Fruit fly (Drosophila melanogaster) whole organism, embryonic: Measurements from ENCODE around the gene CG33664.

Experiments
- Atf6 ChIP-seq: fragments of 200-800 bp; sonication (Bioruptor generic); IDR thresholded peaks from 2 replicates; pipeline ENCODE4 v1.3.6; 2022; ENCODE audit warnings: missing biosample characterization, missing genetic modification characterization
- BtbVII ChIP-seq: fragments of 200-800 bp; sonication (Bioruptor generic); optimal IDR thresholded peaks from 3 replicates; lab custom pipeline; 2017; ENCODE audit warnings: missing biosample characterization, mild to moderate bottlenecking, missing genetic modification characterization
- CG10147 ChIP-seq: fragments of 200-800 bp; sonication (Bioruptor generic); optimal IDR thresholded peaks from 2 replicates; lab custom pipeline; 2019; ENCODE audit warnings: missing biosample characterization, mild to moderate bottlenecking, missing genetic modification characterization, moderate library complexity
- CG10654 ChIP-seq: fragments of 200-800 bp; sonication (Bioruptor generic); optimal IDR thresholded peaks from 2 replicates; lab custom pipeline; 2016; ENCODE audit warnings: missing biosample characterization, missing genetic modification characterization
- CG10979 ChIP-seq: fragments of 200-800 bp; sonication (Bioruptor generic); optimal IDR thresholded peaks from 2 replicates; lab custom pipeline; 2018; ENCODE audit warnings: missing biosample characterization, mild to moderate bottlenecking, missing genetic modification characterization, moderate library complexity
- CG11504 ChIP-seq: fragments of 200-800 bp; sonication (Bioruptor generic); optimal IDR thresholded peaks from 3 replicates; lab custom pipeline; 2019; ENCODE audit warnings: missing biosample characterization, mild to moderate bottlenecking, missing genetic modification characterization, moderate library complexity
- CG11695 ChIP-seq: fragments of 200-800 bp; sonication (Bioruptor generic); IDR thresholded peaks from 3 replicates; pipeline ENCODE4 v1.3.6; 2022; ENCODE audit warnings: missing biosample characterization, missing genetic modification characterization
- CG12391 ChIP-seq: fragments of 200-800 bp; sonication (Bioruptor generic); optimal IDR thresholded peaks from 3 replicates; lab custom pipeline; 2018; ENCODE audit warnings: missing biosample characterization, mild to moderate bottlenecking, missing genetic modification characterization, moderate library complexity
- CG12744 ChIP-seq: fragments of 200-800 bp; sonication (Bioruptor generic); optimal IDR thresholded peaks from 2 replicates; lab custom pipeline; 2016; ENCODE audit warnings: missing biosample characterization, missing genetic modification characterization
- CG14441 ChIP-seq: fragments of 200-800 bp; sonication (Bioruptor generic); IDR thresholded peaks from 2 replicates; pipeline ENCODE4 v1.3.6; 2022; ENCODE audit warnings: missing biosample characterization, missing genetic modification characterization
- CG1602 ChIP-seq: fragments of 200-800 bp; sonication (Bioruptor generic); optimal IDR thresholded peaks from 3 replicates; lab custom pipeline; 2016; ENCODE audit warnings: missing biosample characterization, missing genetic modification characterization
- CG17385 ChIP-seq: fragments of 200-800 bp; sonication (Bioruptor generic); optimal IDR thresholded peaks from 3 replicates; lab custom pipeline; 2018; ENCODE audit warnings: missing biosample characterization, mild to moderate bottlenecking, missing genetic modification characterization
- CG2116 ChIP-seq: fragments of 200-800 bp; sonication (Bioruptor generic); optimal IDR thresholded peaks from 3 replicates; lab custom pipeline; 2018; ENCODE audit warnings: missing biosample characterization, mild to moderate bottlenecking, missing genetic modification characterization
- CG2199 ChIP-seq: fragments of 200-800 bp; sonication (Bioruptor generic); IDR thresholded peaks from 3 replicates; pipeline ENCODE4 v1.3.6; 2022; ENCODE audit warnings: missing biosample characterization, missing genetic modification characterization
- CG31388 ChIP-seq: fragments of 200-800 bp; sonication (Bioruptor generic); optimal IDR thresholded peaks from 2 replicates; lab custom pipeline; 2016; ENCODE audit warnings: missing biosample characterization, missing genetic modification characterization
- CG3838 ChIP-seq: fragments of 200-800 bp; sonication (Bioruptor generic); optimal IDR thresholded peaks from 3 replicates; lab custom pipeline; 2016; ENCODE audit warnings: missing biosample characterization, missing genetic modification characterization
- CG4617 ChIP-seq: fragments of 200-800 bp; sonication (Bioruptor generic); optimal IDR thresholded peaks from 3 replicates; lab custom pipeline; 2016; ENCODE audit warnings: missing biosample characterization, missing genetic modification characterization, borderline replicate concordance
- CG4730 ChIP-seq: fragments of 200-800 bp; sonication (Bioruptor generic); IDR thresholded peaks from 2 replicates; pipeline ENCODE4 v1.3.6; 2022; ENCODE audit warnings: missing biosample characterization, missing genetic modification characterization
- CG6689 ChIP-seq: fragments of 200-800 bp; sonication (Bioruptor generic); IDR thresholded peaks from 2 replicates; pipeline ENCODE4 v1.3.6; 2022; ENCODE audit warnings: missing biosample characterization, missing genetic modification characterization
- CG8388 ChIP-seq: fragments of 200-800 bp; sonication (Bioruptor generic); optimal IDR thresholded peaks from 2 replicates; lab custom pipeline; 2019; ENCODE audit warnings: missing biosample characterization, mild to moderate bottlenecking, missing genetic modification characterization, moderate library complexity
- CG8478 ChIP-seq: fragments of >200 bp; optimal IDR thresholded peaks from 2 replicates; lab custom pipeline; 2018
- CG8924 ChIP-seq: fragments of 200-800 bp; optimal IDR thresholded peaks from 3 replicates; lab custom pipeline; 2019; ENCODE audit warnings: missing biosample characterization, mild to moderate bottlenecking, missing genetic modification characterization, moderate library complexity
- CG9876 ChIP-seq: fragments of 200-800 bp; sonication (Bioruptor generic); optimal IDR thresholded peaks from 2 replicates; lab custom pipeline; 2016; ENCODE audit warnings: missing biosample characterization, missing genetic modification characterization
- CoRest ChIP-seq: fragments of 200-800 bp; sonication (Bioruptor generic); optimal IDR thresholded peaks from 3 replicates; lab custom pipeline; 2018; ENCODE audit warnings: missing biosample characterization, mild to moderate bottlenecking, missing genetic modification characterization, moderate library complexity
- CrebB ChIP-seq: fragments of 200-800 bp; sonication (Bioruptor generic); optimal IDR thresholded peaks from 3 replicates; lab custom pipeline; 2018; ENCODE audit warnings: missing biosample characterization, mild to moderate bottlenecking, missing genetic modification characterization
- HLH3B ChIP-seq: fragments of 200-800 bp; sonication (Bioruptor generic); IDR thresholded peaks from 2 replicates; pipeline ENCODE4 v1.3.6; 2022; ENCODE audit warnings: missing biosample characterization, missing genetic modification characterization
- Hmx ChIP-seq: fragments of 200-800 bp; sonication (Bioruptor generic); optimal IDR thresholded peaks from 2 replicates; lab custom pipeline; 2016; ENCODE audit warnings: missing biosample characterization, missing genetic modification characterization
- NC2β ChIP-seq: fragments of 200-800 bp; sonication (Bioruptor generic); optimal IDR thresholded peaks from 2 replicates; lab custom pipeline; 2016; ENCODE audit warnings: missing biosample characterization, missing genetic modification characterization
- Neu2 ChIP-seq: fragments of 200-800 bp; sonication (Bioruptor generic); optimal IDR thresholded peaks from 3 replicates; lab custom pipeline; 2016; ENCODE audit warnings: missing biosample characterization, missing genetic modification characterization, borderline replicate concordance
- Optix ChIP-seq: fragments of 200-800 bp; sonication (Bioruptor generic); IDR thresholded peaks from 3 replicates; pipeline ENCODE4 v1.3.6; 2022; ENCODE audit warnings: missing biosample characterization, missing genetic modification characterization
- Ptx1 ChIP-seq: fragments of 200-800 bp; sonication (Bioruptor generic); IDR thresholded peaks from 2 replicates; pipeline ENCODE4 v1.3.6; 2022; ENCODE audit warnings: missing biosample characterization, missing genetic modification characterization
- Stat92E ChIP-seq, 3 experiments: fragments of >200 bp in 2 of 3; fragments of 200-800 bp in 1 of 3; sonication (Bioruptor generic) in 1 of 3; optimal IDR thresholded peaks; 2 replicates each; lab custom pipeline; 2017 to 2019; ENCODE audit warnings: missing biosample characterization in 3 of 3, missing genetic modification characterization in 3 of 3, mild to moderate bottlenecking in 1 of 3, moderate library complexity in 1 of 3
- Trl ChIP-seq, 3 experiments: fragments of >200 bp in 2 of 3; fragments of 200-800 bp in 1 of 3; sonication (Bioruptor generic) in 1 of 3; optimal IDR thresholded peaks; 2 replicates in 1 of 3; 3 replicates in 2 of 3; lab custom pipeline; 2016 to 2017; ENCODE audit warnings: missing biosample characterization in 1 of 3, missing genetic modification characterization in 1 of 3
- bowl ChIP-seq: fragments of 200-800 bp; sonication (Bioruptor generic); IDR thresholded peaks from 2 replicates; pipeline ENCODE4 v1.3.6; 2022; ENCODE audit warnings: missing biosample characterization, missing genetic modification characterization
- btn ChIP-seq: fragments of 200-800 bp; sonication (Bioruptor generic); optimal IDR thresholded peaks from 2 replicates; lab custom pipeline; 2016; ENCODE audit warnings: missing biosample characterization, missing genetic modification characterization
- caup ChIP-seq: fragments of 200-800 bp; sonication (Bioruptor generic); optimal IDR thresholded peaks from 3 replicates; lab custom pipeline; 2017; ENCODE audit warnings: missing biosample characterization, mild to moderate bottlenecking, missing genetic modification characterization, moderate library complexity; ENCODE audit not compliant: severe bottlenecking
- chinmo ChIP-seq: fragments of 200-800 bp; sonication (Bioruptor generic); IDR thresholded peaks from 4 replicates; pipeline ENCODE4 v1.3.6; 2022; ENCODE audit warnings: missing biosample characterization, missing genetic modification characterization; ENCODE audit not compliant: partially characterized antibody
- dmrt99B ChIP-seq: fragments of 200-800 bp; sonication (Bioruptor generic); optimal IDR thresholded peaks from 2 replicates; lab custom pipeline; 2018; ENCODE audit warnings: missing biosample characterization, mild to moderate bottlenecking, missing genetic modification characterization, moderate library complexity
- dpn ChIP-seq, 2 experiments: fragments of 200-800 bp; sonication (Bioruptor generic); optimal IDR thresholded peaks; 3 replicates each; lab custom pipeline; 2016; ENCODE audit warnings: missing biosample characterization in 2 of 2, missing genetic modification characterization in 2 of 2
- esg ChIP-seq: fragments of 200-800 bp; sonication (Bioruptor generic); conservative IDR thresholded peaks from 2 replicates; pipeline ENCODE4 v1.3.6; 2022; ENCODE audit warnings: missing biosample characterization, missing genetic modification characterization
- eve ChIP-seq, 2 experiments: fragments of >200 bp; optimal IDR thresholded peaks; 2 replicates each; lab custom pipeline; 2017; ENCODE audit warnings: missing biosample characterization in 2 of 2, missing genetic modification characterization in 2 of 2
- gcm2 ChIP-seq: fragments of 200-800 bp; sonication (Bioruptor generic); optimal IDR thresholded peaks from 2 replicates; lab custom pipeline; 2016; ENCODE audit warnings: missing biosample characterization, missing genetic modification characterization
- hbn ChIP-seq: fragments of 200-800 bp; sonication (Bioruptor generic); IDR thresholded peaks from 2 replicates; pipeline ENCODE4 v1.3.6; 2022; ENCODE audit warnings: missing biosample characterization, missing genetic modification characterization; ENCODE audit not compliant: partially characterized antibody
- mam ChIP-seq: fragments of 200-800 bp; sonication (Bioruptor generic); optimal IDR thresholded peaks from 3 replicates; lab custom pipeline; 2016; ENCODE audit warnings: missing biosample characterization, missing genetic modification characterization
- nerfin-1 ChIP-seq: fragments of 200-800 bp; sonication (Bioruptor generic); optimal IDR thresholded peaks from 3 replicates; lab custom pipeline; 2019; ENCODE audit warnings: missing biosample characterization, mild to moderate bottlenecking, missing genetic modification characterization, moderate library complexity
- otp ChIP-seq: fragments of 200-800 bp; sonication (Bioruptor generic); IDR thresholded peaks from 3 replicates; pipeline ENCODE4, ENCODE4 v1.3.6; 2022; ENCODE audit warnings: missing biosample characterization, missing genetic modification characterization
- pnt ChIP-seq: fragments of 200-800 bp; sonication (Bioruptor generic); optimal IDR thresholded peaks from 3 replicates; lab custom pipeline; 2016; ENCODE audit warnings: missing biosample characterization, missing genetic modification characterization
- stc ChIP-seq: fragments of 200-800 bp; sonication (Bioruptor generic); IDR thresholded peaks from 2 replicates; pipeline ENCODE4 v1.3.6; 2022; ENCODE audit warnings: missing biosample characterization, missing genetic modification characterization
- tup ChIP-seq: fragments of 200-800 bp; sonication (Bioruptor generic); optimal IDR thresholded peaks from 2 replicates; lab custom pipeline; 2016; ENCODE audit warnings: missing biosample characterization, mild to moderate bottlenecking, missing genetic modification characterization, moderate library complexity
- zen2 ChIP-seq: fragments of 200-800 bp; sonication (Bioruptor generic); IDR thresholded peaks from 3 replicates; pipeline ENCODE4 v1.3.6; 2022; ENCODE audit warnings: missing biosample characterization, missing genetic modification characterization; ENCODE audit not compliant: partially characterized antibody
- zfh1 ChIP-seq: fragments of 200-800 bp; sonication (Bioruptor generic); IDR thresholded peaks from 3 replicates; pipeline ENCODE4 v1.3.6; 2022; ENCODE audit warnings: missing biosample characterization, missing genetic modification characterization

CG33664 gene

dm6 chrX:6353613-6353986, 30.4 kb upstream of the CG33664 start (continued):
- no peak for TF ChIP-seq CG12744 (GFP tag; lab: Kevin White, UChicago)
- no peak for TF ChIP-seq Optix (GFP tag; lab: Robert Waterston, UW)
- no peak for TF ChIP-seq btn (GFP tag; lab: Kevin White, UChicago)
- TF ChIP-seq zen2 = no peak
- peak; percentile 57 to 77 for TF ChIP-seq dpn (GFP tag; optimal IDR thresholded peaks at IDR 0.05; lab: Kevin White, UChicago)
- peak; percentile 59 for TF ChIP-seq CG2116 (GFP tag; lab: Kevin White, UChicago)
- TF ChIP-seq BtbVII = peak; percentile 87
- peak; percentile 85 for TF ChIP-seq Atf6 (GFP tag; lab: Robert Waterston, UW)
- TF ChIP-seq CG17385 = peak; percentile 90
- peak; percentile 87 for TF ChIP-seq CG10147 (GFP tag; lab: Kevin White, UChicago)
- no peak for TF ChIP-seq Neu2 (GFP tag; lab: Kevin White, UChicago)
- no peak for TF ChIP-seq Stat92E (GFP tag; optimal IDR thresholded peaks at IDR 0.05; lab: Kevin White, UChicago)
- peak; percentile 41 for TF ChIP-seq mam
- TF ChIP-seq CG8388 (GFP tag; lab: Kevin White, UChicago) = peak; percentile 88
- peak; percentile 86 for TF ChIP-seq CG11695 (GFP tag; lab: Robert Waterston, UW)
- TF ChIP-seq CG11504 = peak; percentile 93
- TF ChIP-seq CG31388 = peak; percentile 53
- no peak for TF ChIP-seq CG9876 (GFP tag; lab: Kevin White, UChicago)
- TF ChIP-seq NC2β (GFP tag; lab: Kevin White, UChicago) = no peak
- TF ChIP-seq CG10654 (GFP tag; lab: Kevin White, UChicago) = peak; percentile 74
- no peak for TF ChIP-seq hbn
- peak; percentile 32 for TF ChIP-seq CG4617 (GFP tag; lab: Kevin White, UChicago)
- peak; percentile 72; the same call in 2 of the 3 replicates for TF ChIP-seq otp (GFP tag; lab: Robert Waterston, UW)
- TF ChIP-seq CG2199 (GFP tag; lab: Robert Waterston, UW) = no peak
- peak; percentile 91 for TF ChIP-seq CG10979 (tag; lab: Kevin White, UChicago)
- TF ChIP-seq CG4730 (GFP tag; lab: Robert Waterston, UW) = peak; percentile 70
- no peak for TF ChIP-seq bowl (GFP tag; lab: Robert Waterston, UW)
- TF ChIP-seq CG3838 (GFP tag; lab: Kevin White, UChicago) = no peak
- peak; percentile 88 for TF ChIP-seq CG6689 (GFP tag; lab: Robert Waterston, UW)
- TF ChIP-seq pnt = no peak
- TF ChIP-seq CG14441 (GFP tag; lab: Robert Waterston, UW) = peak; percentile 72
- TF ChIP-seq CoRest (tag; lab: Kevin White, UChicago) = peak; percentile 94
- TF ChIP-seq chinmo (GFP tag; lab: Robert Waterston, UW) = no peak
- TF ChIP-seq stc (GFP tag; lab: Robert Waterston, UW) = peak; percentile 87
- no peak for TF ChIP-seq Trl (optimal IDR thresholded peaks at IDR 0.05; lab: Kevin White, UChicago)
- no peak for TF ChIP-seq Trl (GFP tag; optimal IDR thresholded peaks at IDR 0.05; lab: Kevin White, UChicago)
- peak; percentile 92 for TF ChIP-seq CG8924 (tag; lab: Kevin White, UChicago)
- no peak for TF ChIP-seq CG8478 (lab: Kevin White, UChicago)
- TF ChIP-seq tup (GFP tag; lab: Kevin White, UChicago) = peak; percentile 13
- TF ChIP-seq esg (GFP tag; lab: Robert Waterston, UW) = peak; percentile 74
- TF ChIP-seq CG12391 = peak; percentile 92
- peak; percentile 76 for TF ChIP-seq CG1602 (GFP tag; lab: Kevin White, UChicago)
- peak; percentile 86 for TF ChIP-seq HLH3B (GFP tag; lab: Robert Waterston, UW)
- TF ChIP-seq dmrt99B (tag; lab: Kevin White, UChicago) = peak; percentile 93
- peak; percentile 73 for TF ChIP-seq CrebB (tag; lab: Kevin White, UChicago)
- TF ChIP-seq caup (GFP tag; lab: Kevin White, UChicago) = peak; percentile 86
- TF ChIP-seq eve (GFP tag; optimal IDR thresholded peaks at IDR 0.05; lab: Kevin White, UChicago) = peak in 1 of 2 experiments; percentile 94
- TF ChIP-seq nerfin-1 (tag; lab: Kevin White, UChicago) = peak; percentile 85
- TF ChIP-seq Ptx1 (GFP tag; lab: Robert Waterston, UW) = peak; percentile 82
- TF ChIP-seq Hmx = peak; percentile 32
- TF ChIP-seq zfh1 (GFP tag; lab: Robert Waterston, UW) = peak; percentile 75
- TF ChIP-seq gcm2 (GFP tag; lab: Kevin White, UChicago) = peak; percentile 31
